Fruit fly (Drosophila melanogaster) whole organism, embryonic: Measurements from ENCODE around the gene slow.
A peak's percentile ranks its signal among the peaks of the same experiment; 100 is the strongest.

Experiments used
- Aef1 ChIP-seq: fragments of 200-800 bp; sonication (Bioruptor generic); IDR thresholded peaks from 3 replicates; pipeline ENCODE4 v1.3.6; 2022; ENCODE audit warnings: missing biosample characterization, missing genetic modification characterization
- Atf6 ChIP-seq: fragments of 200-800 bp; sonication (Bioruptor generic); IDR thresholded peaks from 2 replicates; pipeline ENCODE4 v1.3.6; 2022; ENCODE audit warnings: missing biosample characterization, missing genetic modification characterization
- CG1024 ChIP-seq: fragments of 200-800 bp; sonication (Bioruptor generic); IDR thresholded peaks from 2 replicates; pipeline ENCODE4 v1.3.6; 2022; ENCODE audit warnings: missing biosample characterization, missing genetic modification characterization
- CG12104 ChIP-seq: fragments of 200-800 bp; sonication (Bioruptor generic); optimal IDR thresholded peaks from 3 replicates; lab custom pipeline; 2016; ENCODE audit warnings: missing biosample characterization, missing genetic modification characterization
- CG14014 ChIP-seq: fragments of 200-800 bp; sonication (Bioruptor generic); IDR thresholded peaks from 2 replicates; pipeline ENCODE4 v1.3.6; 2022; ENCODE audit warnings: missing biosample characterization, missing genetic modification characterization
- CG14441 ChIP-seq: fragments of 200-800 bp; sonication (Bioruptor generic); IDR thresholded peaks from 2 replicates; pipeline ENCODE4 v1.3.6; 2022; ENCODE audit warnings: missing biosample characterization, missing genetic modification characterization
- CG1529 ChIP-seq: fragments of 200-800 bp; sonication (Bioruptor generic); optimal IDR thresholded peaks from 3 replicates; lab custom pipeline; 2018; ENCODE audit warnings: missing biosample characterization, missing genetic modification characterization
- CG16779 ChIP-seq: fragments of 200-800 bp; sonication (Bioruptor generic); IDR thresholded peaks from 2 replicates; pipeline ENCODE4 v1.3.6; 2022; ENCODE audit warnings: missing biosample characterization, missing genetic modification characterization
- CG18262 ChIP-seq: fragments of 200-800 bp; optimal IDR thresholded peaks from 3 replicates; lab custom pipeline; 2019; ENCODE audit warnings: missing biosample characterization, mild to moderate bottlenecking, missing genetic modification characterization, moderate library complexity
- CG1832 ChIP-seq: fragments of 200-800 bp; sonication (Bioruptor generic); optimal IDR thresholded peaks from 2 replicates; lab custom pipeline; 2017; ENCODE audit warnings: missing biosample characterization, mild to moderate bottlenecking, missing genetic modification characterization, inconsistent platforms
- CG2116 ChIP-seq: fragments of 200-800 bp; sonication (Bioruptor generic); optimal IDR thresholded peaks from 3 replicates; lab custom pipeline; 2018; ENCODE audit warnings: missing biosample characterization, mild to moderate bottlenecking, missing genetic modification characterization
- CG31388 ChIP-seq: fragments of 200-800 bp; sonication (Bioruptor generic); optimal IDR thresholded peaks from 2 replicates; lab custom pipeline; 2016; ENCODE audit warnings: missing biosample characterization, missing genetic modification characterization
- CG32532 ChIP-seq: fragments of 200-800 bp; sonication (Bioruptor generic); IDR thresholded peaks from 2 replicates; pipeline ENCODE4 v1.3.6; 2022; ENCODE audit warnings: missing biosample characterization, missing genetic modification characterization
- CG3995 ChIP-seq: fragments of 200-800 bp; sonication (Bioruptor generic); optimal IDR thresholded peaks from 3 replicates; lab custom pipeline; 2016; ENCODE audit warnings: missing biosample characterization, missing genetic modification characterization
- CG4328 ChIP-seq: fragments of 200-800 bp; sonication (Bioruptor generic); optimal IDR thresholded peaks from 3 replicates; lab custom pipeline; 2017; ENCODE audit warnings: missing biosample characterization, missing genetic modification reagents, missing genetic modification characterization
- CG6654 ChIP-seq: fragments of 200-800 bp; sonication (Bioruptor generic); optimal IDR thresholded peaks from 2 replicates; lab custom pipeline; 2017; ENCODE audit warnings: missing biosample characterization, mild to moderate bottlenecking, missing genetic modification characterization
- CG8388 ChIP-seq: fragments of 200-800 bp; sonication (Bioruptor generic); optimal IDR thresholded peaks from 2 replicates; lab custom pipeline; 2019; ENCODE audit warnings: missing biosample characterization, mild to moderate bottlenecking, missing genetic modification characterization, moderate library complexity
- CG8944 ChIP-seq: fragments of 200-800 bp; sonication (Bioruptor generic); optimal IDR thresholded peaks from 3 replicates; lab custom pipeline; 2016; ENCODE audit warnings: missing biosample characterization, missing genetic modification characterization
- CG9609 ChIP-seq: fragments of 200-800 bp; sonication (Bioruptor generic); optimal IDR thresholded peaks from 3 replicates; lab custom pipeline; 2016; ENCODE audit warnings: missing biosample characterization, missing genetic modification characterization
- CG9727 ChIP-seq: fragments of 200-800 bp; sonication (Bioruptor generic); optimal IDR thresholded peaks from 3 replicates; lab custom pipeline; 2017; ENCODE audit warnings: missing biosample characterization, mild to moderate bottlenecking, missing genetic modification characterization
- CkIIα-i1 ChIP-seq: fragments of 200-800 bp; sonication (Bioruptor generic); IDR thresholded peaks from 2 replicates; pipeline ENCODE4 v1.3.6; 2022; ENCODE audit warnings: missing biosample characterization, missing genetic modification characterization
- D19B ChIP-seq: fragments of 200-800 bp; sonication (Bioruptor generic); optimal IDR thresholded peaks from 2 replicates; lab custom pipeline; 2017; ENCODE audit warnings: missing biosample characterization, mild to moderate bottlenecking, missing genetic modification characterization
- Dad ChIP-seq: fragments of 200-800 bp; sonication (Bioruptor generic); optimal IDR thresholded peaks from 3 replicates; lab custom pipeline; 2016; ENCODE audit warnings: missing biosample characterization, missing genetic modification characterization
- Deaf1 ChIP-seq: fragments of 200-800 bp; optimal IDR thresholded peaks from 3 replicates; lab custom pipeline; 2019; ENCODE audit warnings: missing biosample characterization, mild to moderate bottlenecking, missing genetic modification characterization, moderate library complexity
- Dip2 ChIP-seq: fragments of 200-800 bp; sonication (Bioruptor generic); IDR thresholded peaks from 2 replicates; pipeline ENCODE4 v1.3.6; 2022; ENCODE audit warnings: missing biosample characterization, missing genetic modification characterization
- Doc2 ChIP-seq: fragments of 200-800 bp; sonication (Bioruptor generic); IDR thresholded peaks from 2 replicates; pipeline ENCODE4 v1.3.6; 2022; ENCODE audit warnings: missing biosample characterization, missing genetic modification characterization
- Dp ChIP-seq: fragments of 200-800 bp; sonication (Bioruptor generic); optimal IDR thresholded peaks from 2 replicates; lab custom pipeline; 2018; ENCODE audit warnings: missing biosample characterization, mild to moderate bottlenecking, missing genetic modification characterization, moderate library complexity
- Hand ChIP-seq: fragments of 200-800 bp; sonication (Bioruptor generic); optimal IDR thresholded peaks from 2 replicates; lab custom pipeline; 2017; ENCODE audit warnings: mild to moderate bottlenecking, missing biosample characterization, missing genetic modification reagents, missing genetic modification characterization
- Hr51 ChIP-seq, 2 experiments: fragments of 200-800 bp; sonication (Bioruptor generic); optimal IDR thresholded peaks; 2 replicates in 1 of 2; 3 replicates in 1 of 2; lab custom pipeline; 2016 to 2018; ENCODE audit warnings: missing biosample characterization in 2 of 2, missing genetic modification characterization in 2 of 2, mild to moderate bottlenecking in 1 of 2, moderate library complexity in 1 of 2
- Lim3 ChIP-seq: fragments of 200-800 bp; sonication (Bioruptor generic); IDR thresholded peaks from 2 replicates; pipeline ENCODE4 v1.3.6; 2022; ENCODE audit warnings: missing biosample characterization, missing genetic modification characterization
- Oaz ChIP-seq: fragments of 200-800 bp; sonication (Bioruptor generic); IDR thresholded peaks from 2 replicates; pipeline ENCODE4 v1.3.6; 2022; ENCODE audit warnings: missing biosample characterization, missing genetic modification characterization
- Opbp ChIP-seq: fragments of 200-800 bp; sonication (Bioruptor generic); IDR thresholded peaks from 3 replicates; pipeline ENCODE4 v1.3.6; 2022; ENCODE audit warnings: missing biosample characterization, missing genetic modification characterization; ENCODE audit not compliant: partially characterized antibody
- TFAM ChIP-seq: fragments of 200-800 bp; sonication (Bioruptor generic); optimal IDR thresholded peaks from 2 replicates; lab custom pipeline; 2017; ENCODE audit warnings: missing biosample characterization, missing genetic modification characterization, inconsistent platforms
- corto ChIP-seq: fragments of 200-800 bp; sonication (Bioruptor generic); optimal IDR thresholded peaks from 2 replicates; lab custom pipeline; 2016; ENCODE audit warnings: missing biosample characterization, mild to moderate bottlenecking, missing genetic modification characterization, moderate library complexity
- dan ChIP-seq: fragments of 200-800 bp; sonication (Bioruptor generic); IDR thresholded peaks from 2 replicates; pipeline ENCODE4 v1.3.6; 2022; ENCODE audit warnings: missing biosample characterization, missing genetic modification characterization
- dati ChIP-seq: fragments of 200-800 bp; sonication (Bioruptor generic); IDR thresholded peaks from 2 replicates; pipeline ENCODE4 v1.3.6; 2022; ENCODE audit warnings: missing biosample characterization, missing genetic modification characterization
- ems ChIP-seq: fragments of 200-800 bp; sonication (Bioruptor generic); optimal IDR thresholded peaks from 3 replicates; lab custom pipeline; 2016; ENCODE audit warnings: missing biosample characterization, missing genetic modification characterization
- ewg ChIP-seq: fragments of 200-800 bp; sonication (Bioruptor generic); optimal IDR thresholded peaks from 3 replicates; lab custom pipeline; 2017; ENCODE audit warnings: mild to moderate bottlenecking, missing biosample characterization, missing genetic modification reagents, missing genetic modification characterization
- fru ChIP-seq: fragments of >200 bp; optimal IDR thresholded peaks from 2 replicates; lab custom pipeline; 2017
- gem ChIP-seq: fragments of 200-800 bp; sonication (Bioruptor generic); optimal IDR thresholded peaks from 2 replicates; lab custom pipeline; 2019; ENCODE audit warnings: missing biosample characterization, mild to moderate bottlenecking, missing genetic modification characterization, moderate library complexity
- klu ChIP-seq: fragments of 200-800 bp; sonication (Bioruptor generic); IDR thresholded peaks from 2 replicates; pipeline ENCODE4 v1.3.6; 2022; ENCODE audit warnings: missing biosample characterization, missing genetic modification characterization
- nau ChIP-seq: fragments of 200-800 bp; sonication (Bioruptor generic); optimal IDR thresholded peaks from 3 replicates; lab custom pipeline; 2017; ENCODE audit warnings: missing biosample characterization, mild to moderate bottlenecking, missing genetic modification characterization, missing genetic modification reagents
- nmo ChIP-seq: fragments of 200-800 bp; sonication (Bioruptor generic); optimal IDR thresholded peaks from 2 replicates; lab custom pipeline; 2018; ENCODE audit warnings: missing biosample characterization, mild to moderate bottlenecking, missing genetic modification characterization, moderate library complexity
- oc ChIP-seq: fragments of 200-800 bp; sonication (Bioruptor generic); optimal IDR thresholded peaks from 2 replicates; lab custom pipeline; 2018; ENCODE audit warnings: missing biosample characterization, mild to moderate bottlenecking, missing genetic modification characterization, moderate library complexity
- otp ChIP-seq: fragments of 200-800 bp; sonication (Bioruptor generic); IDR thresholded peaks from 3 replicates; pipeline ENCODE4, ENCODE4 v1.3.6; 2022; ENCODE audit warnings: missing biosample characterization, missing genetic modification characterization
- pan ChIP-seq, 4 experiments: fragments of >200 bp in 3 of 4; fragments of 200-800 bp in 1 of 4; sonication (Bioruptor generic) in 1 of 4; optimal IDR thresholded peaks in 3 of 4; IDR thresholded peaks in 1 of 4; 2 replicates each; pipeline versions ENCODE4 v1.3.6 to Lab custom; 2017 to 2022; ENCODE audit warnings: missing biosample characterization in 2 of 4, missing genetic modification characterization in 2 of 4, mixed read lengths in 1 of 4
- pum ChIP-seq: fragments of 200-800 bp; sonication (Bioruptor generic); optimal IDR thresholded peaks from 2 replicates; lab custom pipeline; 2016; ENCODE audit warnings: missing biosample characterization, missing genetic modification characterization
- sob ChIP-seq: fragments of 200-800 bp; sonication (Bioruptor generic); IDR thresholded peaks from 2 replicates; pipeline ENCODE4 v1.3.6; 2022; ENCODE audit warnings: missing biosample characterization, missing genetic modification characterization
- sqz ChIP-seq: fragments of 200-800 bp; sonication (Bioruptor generic); optimal IDR thresholded peaks from 3 replicates; lab custom pipeline; 2018; ENCODE audit warnings: missing biosample characterization, mild to moderate bottlenecking, missing genetic modification characterization
- toy ChIP-seq: fragments of 200-800 bp; sonication (Bioruptor generic); IDR thresholded peaks from 2 replicates; pipeline ENCODE4 v1.3.6; 2022; ENCODE audit warnings: missing biosample characterization, missing genetic modification characterization
- vfl ChIP-seq: fragments of 200-800 bp; sonication (Bioruptor generic); optimal IDR thresholded peaks from 2 replicates; lab custom pipeline; 2016; ENCODE audit warnings: missing biosample characterization, missing genetic modification characterization
- zen ChIP-seq: fragments of 200-800 bp; sonication (Bioruptor generic); optimal IDR thresholded peaks from 3 replicates; lab custom pipeline; 2018; ENCODE audit warnings: missing biosample characterization, mild to moderate bottlenecking, missing genetic modification characterization, moderate library complexity

Gene slow

DNA sequence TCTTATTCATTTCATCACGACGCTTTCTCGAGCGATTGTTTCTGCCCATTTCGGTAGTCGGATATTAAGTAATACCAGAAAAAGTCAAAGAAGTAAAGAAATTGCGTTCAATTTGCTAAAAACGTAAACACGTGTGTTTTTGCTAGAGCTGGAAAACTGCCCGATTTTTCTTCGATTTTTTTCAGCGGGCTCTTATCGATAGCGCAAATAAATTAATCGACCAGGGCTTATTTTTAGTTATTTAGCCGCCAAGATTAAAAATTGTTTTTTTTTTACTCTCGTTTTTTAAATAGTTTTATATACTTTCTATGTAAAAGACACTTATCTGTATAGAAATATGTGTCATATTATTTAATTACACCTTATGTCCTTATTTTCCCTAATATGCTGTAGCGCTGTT lies 21.7 kb downstream of the slow start, which contains the start of gene CG15019 (continued):
- TF ChIP-seq sqz (GFP tag; lab: Kevin White, UChicago): peak; percentile 76
- TF ChIP-seq CG3995 (GFP tag; lab: Kevin White, UChicago): no peak
- TF ChIP-seq D19B (GFP tag; lab: Kevin White, UChicago): no peak
- TF ChIP-seq dati (GFP tag; lab: Robert Waterston, UW): no peak
- TF ChIP-seq Dp (GFP tag; lab: Kevin White, UChicago): peak; percentile 90
- no peak for TF ChIP-seq CG1832 (GFP tag; lab: Kevin White, UChicago)
- no peak for TF ChIP-seq pum (GFP tag; lab: Kevin White, UChicago)
- TF ChIP-seq CG8388 (GFP tag; lab: Kevin White, UChicago): no peak
- no peak for TF ChIP-seq CkIIα-i1 (GFP tag; lab: Robert Waterston, UW)
- no peak for TF ChIP-seq Aef1 (GFP tag; lab: Robert Waterston, UW)
- TF ChIP-seq Atf6 (GFP tag; lab: Robert Waterston, UW): no peak
- no peak for TF ChIP-seq CG1529 (GFP tag; lab: Kevin White, UChicago)
- 0 out of 2 replicates have a peak, but pooled peaks have one; percentile 25 for TF ChIP-seq CG32532
- no peak for TF ChIP-seq ewg
- no peak for TF ChIP-seq corto (GFP tag; lab: Kevin White, UChicago)
- no peak for TF ChIP-seq fru (lab: Kevin White, UChicago)
- TF ChIP-seq TFAM (GFP tag; lab: Kevin White, UChicago): no peak
- no peak for TF ChIP-seq nau (GFP tag; lab: Kevin White, UChicago)
- TF ChIP-seq CG8944 (GFP tag; lab: Kevin White, UChicago): no peak
- no peak for TF ChIP-seq dan (GFP tag; lab: Robert Waterston, UW)
- TF ChIP-seq CG12104: no peak
- peak in 1 of 2 experiments; percentile 3 for TF ChIP-seq Hr51 (GFP tag; optimal IDR thresholded peaks at IDR 0.05; lab: Kevin White, UChicago)
- TF ChIP-seq CG14441 (GFP tag; lab: Robert Waterston, UW): no peak
- peak; percentile 46 for TF ChIP-seq CG2116
- no peak for TF ChIP-seq Hand (GFP tag; lab: Kevin White, UChicago)
- no peak for TF ChIP-seq CG16779 (GFP tag; lab: Robert Waterston, UW)
- TF ChIP-seq gem (tag; lab: Kevin White, UChicago): no peak
- no peak for TF ChIP-seq CG9609
- no peak for TF ChIP-seq CG18262 (tag; lab: Kevin White, UChicago)
- TF ChIP-seq Doc2 (GFP tag; lab: Robert Waterston, UW): no peak
- TF ChIP-seq CG1024 (GFP tag; lab: Robert Waterston, UW): no peak
- TF ChIP-seq otp (GFP tag; lab: Robert Waterston, UW): no peak
- no peak for TF ChIP-seq Dad (GFP tag; lab: Kevin White, UChicago)
- TF ChIP-seq Lim3 (GFP tag; lab: Robert Waterston, UW): no peak
- TF ChIP-seq klu: no peak
- TF ChIP-seq CG6654 (GFP tag; lab: Kevin White, UChicago): no peak
- no peak for TF ChIP-seq CG14014 (GFP tag; lab: Robert Waterston, UW)
- no peak for TF ChIP-seq CG4328
- TF ChIP-seq pan (optimal IDR thresholded peaks at IDR 0.05; lab: Kevin White, UChicago): no peak
- no peak for TF ChIP-seq pan (GFP tag; optimal IDR thresholded peaks at IDR 0.05 in 1 of 2, IDR thresholded peaks at IDR 0.05 in 1 of 2)
- no peak for TF ChIP-seq oc
- TF ChIP-seq CG9727 (GFP tag; lab: Kevin White, UChicago): no peak
- TF ChIP-seq Oaz (GFP tag; lab: Robert Waterston, UW): no peak
- no peak for TF ChIP-seq Dip2 (GFP tag; lab: Robert Waterston, UW)
- no peak for TF ChIP-seq sob (GFP tag; lab: Robert Waterston, UW)
- TF ChIP-seq nmo (GFP tag; lab: Kevin White, UChicago): no peak
- TF ChIP-seq vfl (GFP tag; lab: Kevin White, UChicago): no peak
- TF ChIP-seq Opbp (GFP tag; lab: Robert Waterston, UW): peak; percentile 79
- TF ChIP-seq toy: no peak
- no peak for TF ChIP-seq Deaf1 (tag; lab: Kevin White, UChicago)
- no peak for TF ChIP-seq CG31388
- TF ChIP-seq zen (tag; lab: Kevin White, UChicago): no peak
- no peak for TF ChIP-seq ems (GFP tag; lab: Kevin White, UChicago)
